Fruit fly (Drosophila melanogaster) whole organism, embryonic: Measurements from ENCODE around the gene Vlet.

Experiments
- Abd-B ChIP-seq: fragments of 200-800 bp; sonication (Bioruptor generic); optimal IDR thresholded peaks from 2 replicates; lab custom pipeline; 2018; ENCODE audit warnings: missing biosample characterization, mild to moderate bottlenecking, missing genetic modification characterization, moderate library complexity
- B-H2 ChIP-seq: fragments of 200-800 bp; sonication (Bioruptor generic); optimal IDR thresholded peaks from 2 replicates; lab custom pipeline; 2018; ENCODE audit warnings: missing biosample characterization, mild to moderate bottlenecking, missing genetic modification characterization
- CG10274 ChIP-seq: fragments of 200-800 bp; sonication (Bioruptor generic); optimal IDR thresholded peaks from 3 replicates; lab custom pipeline; 2017; ENCODE audit warnings: missing biosample characterization, mild to moderate bottlenecking, missing genetic modification characterization
- CG10366 ChIP-seq: fragments of 200-800 bp; sonication (Bioruptor generic); IDR thresholded peaks from 2 replicates; pipeline ENCODE4 v1.3.6; 2022; ENCODE audit warnings: missing biosample characterization, missing genetic modification characterization
- CG10979 ChIP-seq: fragments of 200-800 bp; sonication (Bioruptor generic); optimal IDR thresholded peaks from 2 replicates; lab custom pipeline; 2018; ENCODE audit warnings: missing biosample characterization, mild to moderate bottlenecking, missing genetic modification characterization, moderate library complexity
- CG11456 ChIP-seq: fragments of 200-800 bp; sonication (Bioruptor generic); IDR thresholded peaks from 3 replicates; pipeline ENCODE4 v1.3.6; 2022; ENCODE audit warnings: missing biosample characterization, missing genetic modification characterization
- CG11504 ChIP-seq: fragments of 200-800 bp; sonication (Bioruptor generic); optimal IDR thresholded peaks from 3 replicates; lab custom pipeline; 2019; ENCODE audit warnings: missing biosample characterization, mild to moderate bottlenecking, missing genetic modification characterization, moderate library complexity
- CG12391 ChIP-seq: fragments of 200-800 bp; sonication (Bioruptor generic); optimal IDR thresholded peaks from 3 replicates; lab custom pipeline; 2018; ENCODE audit warnings: missing biosample characterization, mild to moderate bottlenecking, missing genetic modification characterization, moderate library complexity
- CG14014 ChIP-seq: fragments of 200-800 bp; sonication (Bioruptor generic); IDR thresholded peaks from 2 replicates; pipeline ENCODE4 v1.3.6; 2022; ENCODE audit warnings: missing biosample characterization, missing genetic modification characterization
- CG14441 ChIP-seq: fragments of 200-800 bp; sonication (Bioruptor generic); IDR thresholded peaks from 2 replicates; pipeline ENCODE4 v1.3.6; 2022; ENCODE audit warnings: missing biosample characterization, missing genetic modification characterization
- CG2889 ChIP-seq: fragments of 200-800 bp; sonication (Bioruptor generic); IDR thresholded peaks from 3 replicates; pipeline ENCODE4 v1.3.6; 2022; ENCODE audit warnings: missing biosample characterization, missing genetic modification characterization
- CG31224 ChIP-seq: fragments of 200-800 bp; sonication (Bioruptor generic); IDR thresholded peaks from 2 replicates; pipeline ENCODE4 v1.3.6; 2022; ENCODE audit warnings: missing biosample characterization, missing genetic modification characterization
- CG3163 ChIP-seq: fragments of 200-800 bp; sonication (Bioruptor generic); optimal IDR thresholded peaks from 3 replicates; lab custom pipeline; 2016; ENCODE audit warnings: missing biosample characterization, missing genetic modification characterization
- CG43689 ChIP-seq: fragments of 200-800 bp; sonication (Bioruptor generic); IDR thresholded peaks from 2 replicates; pipeline ENCODE4 v1.3.6; 2022; ENCODE audit warnings: missing biosample characterization, missing genetic modification characterization
- CG4424 ChIP-seq: fragments of 200-800 bp; sonication (Bioruptor generic); optimal IDR thresholded peaks from 3 replicates; lab custom pipeline; 2016; ENCODE audit warnings: missing biosample characterization, missing genetic modification characterization
- CG5953 ChIP-seq: fragments of 200-800 bp; sonication (Bioruptor generic); IDR thresholded peaks from 2 replicates; pipeline ENCODE4 v1.3.6; 2022; ENCODE audit warnings: missing biosample characterization, missing genetic modification characterization
- CG6272 ChIP-seq: fragments of 200-800 bp; sonication (Bioruptor generic); IDR thresholded peaks from 2 replicates; pipeline ENCODE4 v1.3.6; 2022; ENCODE audit warnings: missing biosample characterization, missing genetic modification characterization
- CG7372 ChIP-seq: fragments of 200-800 bp; sonication (Bioruptor generic); IDR thresholded peaks from 2 replicates; pipeline ENCODE4 v1.3.6; 2022; ENCODE audit warnings: missing biosample characterization, missing genetic modification characterization
- CG8281 ChIP-seq: fragments of 200-800 bp; sonication (Bioruptor generic); optimal IDR thresholded peaks from 2 replicates; lab custom pipeline; 2018; ENCODE audit warnings: missing biosample characterization, mild to moderate bottlenecking, missing genetic modification characterization, moderate library complexity
- CG8290 ChIP-seq, 3 experiments: fragments of 200-800 bp; sonication (Bioruptor generic); optimal IDR thresholded peaks; 2 replicates each; lab custom pipeline; 2016 to 2019; ENCODE audit warnings: missing biosample characterization in 3 of 3, missing genetic modification characterization in 3 of 3, mild to moderate bottlenecking in 2 of 3, moderate library complexity in 1 of 3
- CrebB ChIP-seq: fragments of 200-800 bp; sonication (Bioruptor generic); optimal IDR thresholded peaks from 3 replicates; lab custom pipeline; 2018; ENCODE audit warnings: missing biosample characterization, mild to moderate bottlenecking, missing genetic modification characterization
- Dip3 ChIP-seq: fragments of 200-800 bp; sonication (Bioruptor generic); optimal IDR thresholded peaks from 3 replicates; lab custom pipeline; 2016; ENCODE audit warnings: missing biosample characterization, missing genetic modification characterization
- Dll ChIP-seq: fragments of 200-800 bp; sonication (Bioruptor generic); IDR thresholded peaks from 4 replicates; pipeline ENCODE4 v1.3.6; 2022; ENCODE audit warnings: missing biosample characterization, missing genetic modification characterization; ENCODE audit not compliant: partially characterized antibody
- Elba2 ChIP-seq: fragments of 200-800 bp; sonication (Bioruptor generic); optimal IDR thresholded peaks from 3 replicates; lab custom pipeline; 2016; ENCODE audit warnings: missing biosample characterization, missing genetic modification characterization
- HmgZ ChIP-seq: fragments of 200-800 bp; sonication (Bioruptor generic); optimal IDR thresholded peaks from 2 replicates; lab custom pipeline; 2018; ENCODE audit warnings: missing biosample characterization, mild to moderate bottlenecking, missing genetic modification characterization
- Lhr ChIP-seq: fragments of 200-800 bp; sonication (Bioruptor generic); optimal IDR thresholded peaks from 3 replicates; lab custom pipeline; 2017; ENCODE audit warnings: mild to moderate bottlenecking, missing biosample characterization, missing genetic modification reagents, missing genetic modification characterization
- MTF-1 ChIP-seq: fragments of 200-800 bp; sonication (Bioruptor generic); optimal IDR thresholded peaks from 2 replicates; lab custom pipeline; 2018; ENCODE audit warnings: missing biosample characterization, mild to moderate bottlenecking, missing genetic modification characterization, borderline replicate concordance
- NFAT ChIP-seq: fragments of 200-800 bp; sonication (Bioruptor generic); IDR thresholded peaks from 2 replicates; pipeline ENCODE4 v1.3.6; 2022; ENCODE audit warnings: missing biosample characterization, missing genetic modification characterization
- Neu2 ChIP-seq: fragments of 200-800 bp; sonication (Bioruptor generic); optimal IDR thresholded peaks from 3 replicates; lab custom pipeline; 2016; ENCODE audit warnings: missing biosample characterization, missing genetic modification characterization, borderline replicate concordance
- NfI ChIP-seq: fragments of 200-800 bp; sonication (Bioruptor generic); optimal IDR thresholded peaks from 3 replicates; lab custom pipeline; 2018; ENCODE audit warnings: missing biosample characterization, mild to moderate bottlenecking, missing genetic modification characterization, moderate library complexity
- Sox100B ChIP-seq: fragments of 200-800 bp; sonication (Bioruptor generic); optimal IDR thresholded peaks from 3 replicates; lab custom pipeline; 2018; ENCODE audit warnings: missing biosample characterization, mild to moderate bottlenecking, missing genetic modification characterization
- Sox102F ChIP-seq: fragments of 200-800 bp; sonication (Bioruptor generic); optimal IDR thresholded peaks from 2 replicates; lab custom pipeline; 2018; ENCODE audit warnings: missing biosample characterization, mild to moderate bottlenecking, missing genetic modification characterization, moderate library complexity
- ac ChIP-seq: fragments of 200-800 bp; sonication (Bioruptor generic); optimal IDR thresholded peaks from 3 replicates; lab custom pipeline; 2017; ENCODE audit warnings: missing biosample characterization, mild to moderate bottlenecking, missing genetic modification characterization
- ap ChIP-seq: fragments of 200-800 bp; sonication (Bioruptor generic); IDR thresholded peaks from 2 replicates; pipeline ENCODE4 v1.3.6; 2022; ENCODE audit warnings: missing biosample characterization, missing genetic modification characterization
- ash1 ChIP-seq: fragments of 200-800 bp; sonication (Bioruptor generic); optimal IDR thresholded peaks from 2 replicates; lab custom pipeline; 2018; ENCODE audit warnings: missing biosample characterization, mild to moderate bottlenecking, missing genetic modification characterization
- ato ChIP-seq: fragments of 200-800 bp; sonication (Bioruptor generic); IDR thresholded peaks from 2 replicates; pipeline ENCODE4 v1.3.6; 2022; ENCODE audit warnings: missing biosample characterization, missing genetic modification characterization; ENCODE audit not compliant: partially characterized antibody
- bigmax ChIP-seq: fragments of 200-800 bp; sonication (Bioruptor generic); optimal IDR thresholded peaks from 2 replicates; lab custom pipeline; 2018; ENCODE audit warnings: missing biosample characterization, mild to moderate bottlenecking, missing genetic modification characterization
- btn ChIP-seq: fragments of 200-800 bp; sonication (Bioruptor generic); optimal IDR thresholded peaks from 2 replicates; lab custom pipeline; 2016; ENCODE audit warnings: missing biosample characterization, missing genetic modification characterization
- corto ChIP-seq: fragments of 200-800 bp; sonication (Bioruptor generic); optimal IDR thresholded peaks from 2 replicates; lab custom pipeline; 2016; ENCODE audit warnings: missing biosample characterization, mild to moderate bottlenecking, missing genetic modification characterization, moderate library complexity
- danr ChIP-seq: fragments of 200-800 bp; sonication (Bioruptor generic); IDR thresholded peaks from 2 replicates; pipeline ENCODE4 v1.3.6; 2022; ENCODE audit warnings: missing biosample characterization, missing genetic modification characterization
- dmrt11E ChIP-seq: fragments of 200-800 bp; sonication (Bioruptor generic); optimal IDR thresholded peaks from 3 replicates; lab custom pipeline; 2018; ENCODE audit warnings: missing biosample characterization, mild to moderate bottlenecking, missing genetic modification characterization, moderate library complexity
- gsb-n ChIP-seq: fragments of 200-800 bp; sonication (Bioruptor generic); optimal IDR thresholded peaks from 3 replicates; lab custom pipeline; 2018; ENCODE audit warnings: missing biosample characterization, mild to moderate bottlenecking, missing genetic modification characterization
- pfk ChIP-seq: fragments of 200-800 bp; sonication (Bioruptor generic); optimal IDR thresholded peaks from 2 replicates; lab custom pipeline; 2018; ENCODE audit warnings: missing biosample characterization, mild to moderate bottlenecking, missing genetic modification characterization, moderate library complexity
- ranshi ChIP-seq: fragments of 200-800 bp; sonication (Bioruptor generic); IDR thresholded peaks from 2 replicates; pipeline ENCODE4 v1.3.6; 2022; ENCODE audit warnings: missing biosample characterization, missing genetic modification characterization
- repo ChIP-seq: fragments of 200-800 bp; sonication (Bioruptor generic); optimal IDR thresholded peaks from 2 replicates; lab custom pipeline; 2016; ENCODE audit warnings: missing biosample characterization, missing genetic modification characterization
- rib ChIP-seq: fragments of 200-800 bp; sonication (Bioruptor generic); IDR thresholded peaks from 2 replicates; pipeline ENCODE4 v1.3.6; 2022; ENCODE audit warnings: missing biosample characterization, missing genetic modification characterization
- so ChIP-seq: fragments of 200-800 bp; sonication (Bioruptor generic); IDR thresholded peaks from 3 replicates; pipeline ENCODE4 v1.3.6; 2022; ENCODE audit warnings: missing biosample characterization, missing genetic modification characterization
- ssp ChIP-seq: fragments of 200-800 bp; sonication (Bioruptor generic); IDR thresholded peaks from 2 replicates; pipeline ENCODE4 v1.3.6; 2022; ENCODE audit warnings: missing biosample characterization, missing genetic modification characterization
- tin ChIP-seq: fragments of 200-800 bp; sonication (Bioruptor generic); optimal IDR thresholded peaks from 3 replicates; lab custom pipeline; 2016; ENCODE audit warnings: missing biosample characterization, missing genetic modification characterization
- trem ChIP-seq: fragments of 200-800 bp; optimal IDR thresholded peaks from 3 replicates; lab custom pipeline; 2019; ENCODE audit warnings: missing biosample characterization, mild to moderate bottlenecking, missing genetic modification characterization, moderate library complexity
- wek ChIP-seq: fragments of 200-800 bp; sonication (Bioruptor generic); optimal IDR thresholded peaks from 3 replicates; lab custom pipeline; 2018; ENCODE audit warnings: missing biosample characterization, mild to moderate bottlenecking, missing genetic modification characterization, moderate library complexity

Gene Vlet

DNA sequence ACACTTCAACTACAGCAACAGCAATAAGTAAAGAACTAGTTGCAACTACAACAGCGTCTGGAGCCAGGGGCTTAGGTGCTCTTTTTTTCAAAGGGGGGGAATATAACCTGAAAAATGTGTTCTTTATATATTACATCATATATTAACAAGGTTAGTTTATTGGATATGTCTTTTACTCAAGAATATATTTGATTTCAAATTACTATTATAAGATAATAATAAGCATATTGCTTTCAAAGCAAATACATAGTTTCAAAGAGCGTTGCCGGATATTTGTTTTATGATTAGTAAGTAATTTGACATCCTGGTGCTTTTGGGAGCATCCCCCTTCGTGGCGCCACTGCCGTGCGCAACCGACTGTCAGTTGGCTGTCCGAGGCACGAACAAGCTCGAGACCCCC lies 19.3 kb downstream of the Vlet start (continued):
- no peak for TF ChIP-seq repo (GFP tag; lab: Kevin White, UChicago)
- no peak for TF ChIP-seq CG2889 (GFP tag; lab: Robert Waterston, UW)
- TF ChIP-seq so (GFP tag; lab: Robert Waterston, UW), result no peak; the same call in 2 of the 3 replicates
- TF ChIP-seq CG43689 (GFP tag; lab: Robert Waterston, UW), result no peak
- no peak for TF ChIP-seq Dll (GFP tag; lab: Robert Waterston, UW)
- no peak for TF ChIP-seq danr (GFP tag; lab: Robert Waterston, UW)
- TF ChIP-seq ato (GFP tag; lab: Robert Waterston, UW), result no peak
- no peak for TF ChIP-seq ranshi (GFP tag; lab: Robert Waterston, UW)
- TF ChIP-seq CG14014, result no peak
- TF ChIP-seq wek, result no peak
- TF ChIP-seq CG12391 (tag; lab: Kevin White, UChicago), result peak; percentile 60
- TF ChIP-seq CG11456 (GFP tag; lab: Robert Waterston, UW), result no peak
- no peak for TF ChIP-seq btn (GFP tag; lab: Kevin White, UChicago)
- no peak for TF ChIP-seq Lhr (GFP tag; lab: Kevin White, UChicago)
- TF ChIP-seq pfk, result no peak
- no peak for TF ChIP-seq CG31224 (GFP tag; lab: Robert Waterston, UW)
- TF ChIP-seq Abd-B (GFP tag; lab: Kevin White, UChicago), result peak; percentile 24
- 0 out of 2 replicates have a peak, but pooled peaks have one; percentile 24 for TF ChIP-seq ap (GFP tag; lab: Robert Waterston, UW)
- TF ChIP-seq CG11504 (tag; lab: Kevin White, UChicago), result peak; percentile 77
- TF ChIP-seq NFAT (GFP tag; lab: Robert Waterston, UW), result no peak
- TF ChIP-seq Elba2, result no peak
- no peak for TF ChIP-seq MTF-1 (GFP tag; lab: Kevin White, UChicago)
- peak; percentile 36; the same call in 1 of the 2 replicates for TF ChIP-seq CG6272 (GFP tag; lab: Robert Waterston, UW)
- peak; percentile 19 for TF ChIP-seq CG8281 (tag; lab: Kevin White, UChicago)
- TF ChIP-seq corto (GFP tag; lab: Kevin White, UChicago), result no peak
- no peak for TF ChIP-seq CG7372 (GFP tag; lab: Robert Waterston, UW)
- TF ChIP-seq trem (tag; lab: Kevin White, UChicago), result peak; percentile 45
- TF ChIP-seq gsb-n (tag; lab: Kevin White, UChicago), result no peak
- TF ChIP-seq Sox102F (GFP tag; lab: Kevin White, UChicago), result peak; percentile 75
- TF ChIP-seq dmrt11E (tag; lab: Kevin White, UChicago), result peak; percentile 44
- peak; percentile 27 for TF ChIP-seq NfI (GFP tag; lab: Kevin White, UChicago)
- no peak for TF ChIP-seq rib (GFP tag; lab: Robert Waterston, UW)
- TF ChIP-seq tin (GFP tag; lab: Kevin White, UChicago), result no peak
- TF ChIP-seq CG10366 (GFP tag; lab: Robert Waterston, UW), result 0 out of 2 replicates have a peak, but pooled peaks have one; percentile 28
- TF ChIP-seq Neu2 (GFP tag; lab: Kevin White, UChicago), result no peak
- TF ChIP-seq CG4424 (GFP tag; lab: Kevin White, UChicago), result peak; percentile 41
- TF ChIP-seq CG5953 (GFP tag; lab: Robert Waterston, UW), result no peak
- peak; percentile 72 for TF ChIP-seq Sox100B
- TF ChIP-seq CrebB (tag; lab: Kevin White, UChicago), result no peak
- no peak for TF ChIP-seq CG3163 (GFP tag; lab: Kevin White, UChicago)
- TF ChIP-seq CG14441 (GFP tag; lab: Robert Waterston, UW), result 0 out of 2 replicates have a peak, but pooled peaks have one; percentile 18
- TF ChIP-seq Dip3 (GFP tag; lab: Kevin White, UChicago), result no peak
- TF ChIP-seq CG10274 (GFP tag; lab: Kevin White, UChicago), result no peak
- TF ChIP-seq HmgZ (tag; lab: Kevin White, UChicago), result no peak
- no peak for TF ChIP-seq ash1
- peak; percentile 72 for TF ChIP-seq CG10979 (tag; lab: Kevin White, UChicago)
- TF ChIP-seq bigmax (GFP tag; lab: Kevin White, UChicago), result no peak
- TF ChIP-seq ac (GFP tag; lab: Kevin White, UChicago), result no peak
- TF ChIP-seq B-H2 (GFP tag; lab: Kevin White, UChicago), result no peak
- TF ChIP-seq CG8290 (GFP tag; optimal IDR thresholded peaks at IDR 0.05; lab: Kevin White, UChicago), result no peak
- TF ChIP-seq CG8290 (tag; optimal IDR thresholded peaks at IDR 0.05; lab: Kevin White, UChicago), result no peak
- TF ChIP-seq ssp (GFP tag; lab: Robert Waterston, UW), result peak; percentile 37; the same call in 1 of the 2 replicates
